Worm (Caenorhabditis elegans) whole organism, L4/young adult: ENCODE data around the gene R04B5.5.

Experiments
- dao-5 ChIP-seq: sonication (generic microtip); optimal IDR thresholded peaks from 2 replicates; lab custom pipeline; 2016; ENCODE audit warnings: missing genotype, missing genetic modification characterization, moderate library complexity, missing compliant biosample characterization
- him-1 ChIP-seq: sonication (generic microtip); optimal IDR thresholded peaks from 2 replicates; lab custom pipeline; 2016; ENCODE audit warnings: missing genotype, missing genetic modification reagents, missing genetic modification characterization, missing compliant biosample characterization

DNA sequence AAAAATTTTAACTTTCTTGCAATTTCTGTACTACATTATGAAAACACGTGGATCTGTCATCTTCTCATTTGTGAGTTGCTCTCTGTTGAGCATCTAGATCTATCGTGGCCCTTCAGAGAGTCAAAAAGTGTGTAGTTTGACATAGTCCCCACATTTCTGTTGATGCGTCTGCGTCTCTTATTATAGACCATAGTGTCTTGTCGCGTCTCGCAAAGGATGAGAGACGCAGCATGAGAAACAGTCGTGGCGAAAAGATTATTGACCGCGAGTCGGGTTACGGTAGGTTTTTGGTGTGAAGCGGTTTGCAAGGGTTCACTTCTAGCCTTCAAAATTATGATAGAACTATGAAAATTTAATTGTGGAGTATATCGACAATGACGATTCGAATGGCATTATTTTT, 45.0 kb upstream of the R04B5.5 start:
- TF ChIP-seq dao-5 (tag; lab: Kevin White, UChicago) (no peak), him-1 (tag; lab: Kevin White, UChicago) (peak; percentile 29)
